Fruit fly (Drosophila melanogaster): ENCODE measurements around the gene CG33710.
A peak's percentile ranks its signal among the peaks of the same experiment; 100 is the strongest.

CG33710 gene

DNA sequence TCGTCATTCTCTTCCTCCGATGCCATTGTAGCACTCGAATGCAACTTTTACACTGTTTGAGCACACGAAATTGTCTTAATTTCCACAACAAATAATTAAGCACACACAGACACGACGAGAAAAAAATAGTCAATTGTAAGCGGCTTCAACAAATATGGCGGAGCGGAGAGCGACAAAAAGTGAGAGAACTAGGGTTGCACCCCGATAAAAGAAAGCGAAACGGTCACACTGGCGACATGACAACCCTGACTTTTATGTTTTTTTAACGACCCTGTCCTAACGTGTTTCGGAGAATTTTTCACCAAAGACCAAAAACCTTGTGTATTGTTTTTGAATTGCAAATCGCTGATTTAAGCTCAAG lies 42.6 kb downstream of the CG33710 start, which contains the start of the genes Mi-2 and Prp3 (continued):
- no peak for TF ChIP-seq CG1792 (GFP tag; optimal IDR thresholded peaks at IDR 0.05)
- no peak for TF ChIP-seq pum (GFP tag; optimal IDR thresholded peaks at IDR 0.05)
- TF ChIP-seq CG17328 (GFP tag; IDR thresholded peaks at IDR 0.05), result no peak
- TF ChIP-seq CG14050 (GFP tag; IDR thresholded peaks at IDR 0.05), result no peak
- peak; percentile 81 for TF ChIP-seq MESR4 (GFP tag; optimal IDR thresholded peaks at IDR 0.05)
- TF ChIP-seq sc (optimal IDR thresholded peaks at IDR 0.05), result no peak
- TF ChIP-seq sc (GFP tag; optimal IDR thresholded peaks at IDR 0.05), result no peak
- TF ChIP-seq croc (GFP tag; conservative IDR thresholded peaks at IDR 0.05), result no peak
- TF ChIP-seq maf-S (GFP tag; optimal IDR thresholded peaks at IDR 0.05), result no peak
- TF ChIP-seq dm (GFP tag; optimal IDR thresholded peaks at IDR 0.05), result peak; percentile 81
- no peak for TF ChIP-seq Atf-2 (GFP tag; optimal IDR thresholded peaks at IDR 0.05)
- TF ChIP-seq CG18262 (tag; optimal IDR thresholded peaks at IDR 0.05), result no peak
- no peak for TF ChIP-seq H15 (GFP tag; IDR thresholded peaks at IDR 0.05)
- TF ChIP-seq dan (GFP tag; IDR thresholded peaks at IDR 0.05), result no peak
- no peak for TF ChIP-seq ap (GFP tag; IDR thresholded peaks at IDR 0.05)
- TF ChIP-seq CG3407 (GFP tag; optimal IDR thresholded peaks at IDR 0.05), result peak; percentile 3
- no peak for TF ChIP-seq usp (GFP tag; optimal IDR thresholded peaks at IDR 0.05)
- TF ChIP-seq CG10543 (GFP tag; optimal IDR thresholded peaks at IDR 0.05), result no peak
- TF ChIP-seq br (optimal IDR thresholded peaks at IDR 0.05), result no peak
- no peak for TF ChIP-seq CG8290 (GFP tag; optimal IDR thresholded peaks at IDR 0.05)
- peak in 1 of 2 experiments; percentile 12 for TF ChIP-seq CG8290 (tag; optimal IDR thresholded peaks at IDR 0.05)
- no peak for TF ChIP-seq run (tag; optimal IDR thresholded peaks at IDR 0.05)
- peak; percentile 28 for TF ChIP-seq Xbp1 (GFP tag; optimal IDR thresholded peaks at IDR 0.05)
- peak; percentile 15 for TF ChIP-seq Nf-YC (tag; optimal IDR thresholded peaks at IDR 0.05)
- TF ChIP-seq bsh (GFP tag; optimal IDR thresholded peaks at IDR 0.05), result no peak
- TF ChIP-seq Neu2 (GFP tag; optimal IDR thresholded peaks at IDR 0.05; ENCODE audit: borderline replicate concordance), result no peak
- no peak for TF ChIP-seq gcm (GFP tag; optimal IDR thresholded peaks at IDR 0.05)
- TF ChIP-seq en (GFP tag; optimal IDR thresholded peaks at IDR 0.05), result no peak
- no peak for TF ChIP-seq Xrp1 (GFP tag; IDR thresholded peaks at IDR 0.05)
- peak; percentile 47 for TF ChIP-seq Dp (GFP tag; optimal IDR thresholded peaks at IDR 0.05)
- peak; percentile 17 for TF ChIP-seq CG15601 (tag; optimal IDR thresholded peaks at IDR 0.05)
- TF ChIP-seq seq (GFP tag; IDR thresholded peaks at IDR 0.05), result no peak

DNA sequence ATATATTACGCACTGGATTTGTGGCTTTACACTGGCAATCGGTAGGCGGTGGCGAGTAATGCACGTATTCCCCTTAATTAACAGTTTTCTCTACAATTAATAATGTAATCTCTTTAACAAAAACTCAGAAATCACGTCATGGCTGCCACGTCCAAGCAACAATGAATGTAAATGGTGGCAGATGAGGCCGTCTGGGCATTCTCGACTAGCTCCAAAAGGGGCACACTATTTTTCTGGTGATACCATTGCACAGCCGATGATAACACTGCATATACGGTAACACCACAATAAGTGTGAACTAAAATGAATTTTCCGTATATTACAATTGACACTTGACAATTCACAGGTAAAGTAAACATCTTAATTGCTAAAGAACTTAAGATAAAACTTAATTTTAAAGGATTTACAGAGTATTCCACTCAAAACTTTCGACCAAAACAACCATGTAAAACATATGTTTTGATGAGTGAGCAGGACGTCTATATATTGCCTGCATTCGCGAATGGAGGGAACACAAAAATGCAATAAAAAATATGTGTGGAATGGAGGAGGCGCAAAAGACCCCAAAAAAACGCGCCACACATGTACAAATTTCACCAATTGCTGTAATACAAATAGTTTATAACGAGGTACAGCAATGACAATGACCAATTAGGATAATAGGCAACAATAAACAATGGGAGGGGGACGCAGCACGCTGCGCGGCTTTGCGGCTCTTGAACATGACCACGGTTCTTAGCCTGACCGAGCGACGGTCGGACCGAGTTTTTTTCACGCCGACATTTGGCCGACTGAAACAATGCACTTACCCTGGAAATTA lies 43.1 kb downstream of the CG33710 start:
- no peak for TF ChIP-seq Asciz (GFP tag; optimal IDR thresholded peaks at IDR 0.05)
- no peak for TF ChIP-seq gem (tag; optimal IDR thresholded peaks at IDR 0.05)
- no peak for TF ChIP-seq CG13123 (GFP tag; optimal IDR thresholded peaks at IDR 0.05)
- TF ChIP-seq NfI (GFP tag; optimal IDR thresholded peaks at IDR 0.05), result peak; percentile 36
- no peak for TF ChIP-seq Fer1 (GFP tag; optimal IDR thresholded peaks at IDR 0.05)
- no peak for TF ChIP-seq HmgD (GFP tag; optimal IDR thresholded peaks at IDR 0.05)
- TF ChIP-seq CoRest (tag; optimal IDR thresholded peaks at IDR 0.05), result no peak
- peak; percentile 89 for TF ChIP-seq Med (GFP tag)
- no peak for TF ChIP-seq Neu2 (GFP tag; optimal IDR thresholded peaks at IDR 0.05; ENCODE audit: borderline replicate concordance)
- TF ChIP-seq CG43689 (GFP tag; IDR thresholded peaks at IDR 0.05), result no peak
- peak; percentile 67 for TF ChIP-seq CG8924 (tag; optimal IDR thresholded peaks at IDR 0.05)
- TF ChIP-seq chinmo (GFP tag; IDR thresholded peaks at IDR 0.05; ENCODE audit: partially characterized antibody), result peak; percentile 77; the same call in 2 of the 4 replicates
- TF ChIP-seq zen2 (GFP tag; IDR thresholded peaks at IDR 0.05; ENCODE audit: partially characterized antibody), result no peak
- no peak for TF ChIP-seq CG9609 (GFP tag; optimal IDR thresholded peaks at IDR 0.05)
- TF ChIP-seq CG42726 (GFP tag; IDR thresholded peaks at IDR 0.05; ENCODE audit: partially characterized antibody), result no peak
- no peak for TF ChIP-seq wdn (GFP tag; IDR thresholded peaks at IDR 0.05)
- no peak for TF ChIP-seq CG6765 (GFP tag; optimal IDR thresholded peaks at IDR 0.05)
- TF ChIP-seq vnd (GFP tag; IDR thresholded peaks at IDR 0.05; ENCODE audit: partially characterized antibody), result no peak
- TF ChIP-seq pfk (GFP tag; optimal IDR thresholded peaks at IDR 0.05), result no peak
- no peak for TF ChIP-seq so (GFP tag; IDR thresholded peaks at IDR 0.05)
- TF ChIP-seq stc (GFP tag; IDR thresholded peaks at IDR 0.05), result no peak

Data from whole organism, embryonic.